Worm (Caenorhabditis elegans) whole organism, early embryonic: ENCODE measurements around the gene egas-2.

Experiments used
- B0310.2 ChIP-seq: sonication (generic microtip); optimal IDR thresholded peaks from 2 replicates; lab custom pipeline; 2016; ENCODE audit warnings: mild to moderate bottlenecking, missing genetic modification characterization, missing compliant biosample characterization
- F13C5.2 ChIP-seq: sonication (generic microtip); optimal IDR thresholded peaks from 2 replicates; lab custom pipeline; 2017; ENCODE audit warnings: mild to moderate bottlenecking, missing genetic modification characterization, inconsistent platforms, missing compliant biosample characterization
- aly-1 ChIP-seq: sonication (generic microtip); optimal IDR thresholded peaks from 2 replicates; lab custom pipeline; 2016; ENCODE audit warnings: missing genetic modification characterization, missing compliant biosample characterization
- ama-1 ChIP-seq: fragments of 150-350 bp; optimal IDR thresholded peaks from 2 replicates; lab custom pipeline; 2014
- ceh-13 ChIP-seq: fragments of 200-800 bp; sonication (Bioruptor generic); optimal IDR thresholded peaks from 2 replicates; lab custom pipeline; 2018; ENCODE audit warnings: mild to moderate bottlenecking, missing genetic modification characterization, missing compliant biosample characterization
- flt-1 ChIP-seq: fragments of 200-800 bp; sonication (Bioruptor generic); IDR thresholded peaks from 2 replicates; pipeline ENCODE4 v1.3.6; 2022; ENCODE audit warnings: missing genetic modification characterization, missing compliant biosample characterization
- hnd-1 ChIP-seq: sonication (generic microtip); optimal IDR thresholded peaks from 2 replicates; lab custom pipeline; 2016; ENCODE audit warnings: missing genetic modification characterization, missing compliant biosample characterization
- sea-1 ChIP-seq: fragments of 200-800 bp; sonication (Bioruptor generic); conservative IDR thresholded peaks from 2 replicates; pipeline ENCODE4 v1.3.6; 2022; ENCODE audit warnings: missing genetic modification characterization, missing compliant biosample characterization
- tbx-11 ChIP-seq: fragments of 200-800 bp; sonication (Bioruptor generic); IDR thresholded peaks from 2 replicates; pipeline ENCODE4 v1.3.6; 2022; ENCODE audit warnings: missing genetic modification characterization, missing compliant biosample characterization

DNA sequence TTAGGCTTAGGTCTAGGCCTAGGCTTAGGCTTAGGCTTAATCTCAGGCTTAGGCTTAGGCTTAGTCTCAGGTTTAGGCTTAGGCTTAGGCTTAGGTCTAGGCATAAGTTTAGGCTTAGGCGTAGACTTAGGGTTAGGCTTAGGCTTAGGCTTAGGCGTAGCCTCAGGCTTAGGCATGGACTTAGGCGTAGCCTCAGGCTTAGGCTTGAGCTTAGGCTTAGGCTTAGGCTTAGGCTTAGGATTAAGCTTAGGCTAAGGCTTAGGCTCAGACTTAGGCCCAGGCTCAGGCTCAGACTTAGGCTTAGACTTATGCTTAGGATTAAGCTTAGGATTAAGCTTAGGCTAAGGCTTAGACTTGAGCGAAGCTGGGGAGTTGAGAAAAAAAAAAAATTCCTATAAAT lies 37.0 kb upstream of the egas-2 start:
- TF ChIP-seq ama-1 (lab: Kevin White, UChicago) = no peak
- no peak for TF ChIP-seq ceh-13 (GFP tag; lab: Kevin White, UChicago)
- no peak for TF ChIP-seq B0310.2 (tag; lab: Kevin White, UChicago)
- no peak for TF ChIP-seq aly-1 (tag; lab: Kevin White, UChicago)
- no peak for TF ChIP-seq sea-1 (GFP tag; lab: Robert Waterston, UW)
- no peak for TF ChIP-seq flt-1
- TF ChIP-seq hnd-1 (tag; lab: Kevin White, UChicago) = no peak
- TF ChIP-seq tbx-11 (GFP tag; lab: Robert Waterston, UW) = no peak
- no peak for TF ChIP-seq F13C5.2 (tag; lab: Kevin White, UChicago)
